Worm (Caenorhabditis elegans): Measurements from ENCODE around the gene Y50E8A.2.

Gene Y50E8A.2

ce11 chrV:14734187-14734765, 5.6 kb upstream of the Y50E8A.2 start, which contains the start of gene unc-61:
unc-61 (minus strand) TSS chrV:14734237.
- TF ChIP-seq ceh-16 (tag; optimal IDR thresholded peaks at IDR 0.05) (no peak), fkh-2 (tag; optimal IDR thresholded peaks at IDR 0.05) (no peak), lin-15B (tag; optimal IDR thresholded peaks at IDR 0.05) (peak; percentile 74), nfya-1 (tag; optimal IDR thresholded peaks at IDR 0.05; ENCODE audit: insufficient read depth) (no peak), skn-1 (tag; optimal IDR thresholded peaks at IDR 0.05) (no peak), mdl-1 (tag; optimal IDR thresholded peaks at IDR 0.05) (no peak), fos-1 (tag; optimal IDR thresholded peaks at IDR 0.05) (no peak), lsy-12 (tag; optimal IDR thresholded peaks at IDR 0.05) (no peak), nhr-76 (tag; optimal IDR thresholded peaks at IDR 0.05) (no peak), pha-4 (tag; optimal IDR thresholded peaks at IDR 0.05) (peak; percentile 35), ceh-9 (tag; optimal IDR thresholded peaks at IDR 0.05) (no peak), ceh-28 (tag; optimal IDR thresholded peaks at IDR 0.05) (no peak), fkh-10 (GFP tag; optimal IDR thresholded peaks at IDR 0.05) (no peak), nhr-12 (tag; optimal IDR thresholded peaks at IDR 0.05) (no peak), nhr-25 (tag; optimal IDR thresholded peaks at IDR 0.05) (no peak), ama-1 (optimal IDR thresholded peaks at IDR 0.05) (no peak), lin-39 (tag; optimal IDR thresholded peaks at IDR 0.05) (peak; percentile 1), zag-1 (tag; optimal IDR thresholded peaks at IDR 0.05) (no peak), R02D3.7 (tag; optimal IDR thresholded peaks at IDR 0.05) (peak; percentile 82)

- TF ChIP-seq nhr-43 (tag; optimal IDR thresholded peaks at IDR 0.05; ENCODE audit: poor library complexity, severe bottlenecking) = no peak
- TF ChIP-seq nhr-237 (tag; optimal IDR thresholded peaks at IDR 0.05) = no peak
- TF ChIP-seq eor-1 (tag; optimal IDR thresholded peaks at IDR 0.05) = no peak
Observed at ce11 chrV:14729343-14729742, 689 bp upstream of the Y50E8A.2 start, which contains the start of gene oig-3. oig-3 (plus strand) TSS chrV:14729643.

ce11 chrV:14726596-14726995, 2.1 kb downstream of the Y50E8A.2 start, which contains the start of gene Y50E8A.1:
Y50E8A.1 (plus strand) TSS chrV:14726896.
- no peak for TF ChIP-seq ceh-9 (tag; optimal IDR thresholded peaks at IDR 0.05)
- no peak for TF ChIP-seq daf-12 (tag; optimal IDR thresholded peaks at IDR 0.05)
- no peak for TF ChIP-seq ztf-4 (tag; optimal IDR thresholded peaks at IDR 0.05)
- no peak for TF ChIP-seq skn-1 (tag; optimal IDR thresholded peaks at IDR 0.05)
- no peak for TF ChIP-seq tbx-2 (tag; optimal IDR thresholded peaks at IDR 0.05)
- no peak for TF ChIP-seq elt-3 (tag; optimal IDR thresholded peaks at IDR 0.05)
- TF ChIP-seq ceh-82 (tag; optimal IDR thresholded peaks at IDR 0.05) = no peak
- no peak for TF ChIP-seq unc-39 (tag; optimal IDR thresholded peaks at IDR 0.05)
- TF ChIP-seq mml-1 (tag; optimal IDR thresholded peaks at IDR 0.05) = no peak

ce11 chrV:14725409-14725808, 3.2 kb downstream of the Y50E8A.2 start:
- no peak for TF ChIP-seq tbx-2 (tag; optimal IDR thresholded peaks at IDR 0.05)
- TF ChIP-seq pqm-1 (tag; optimal IDR thresholded peaks at IDR 0.05) = no peak
- no peak for TF ChIP-seq nhr-76 (tag; optimal IDR thresholded peaks at IDR 0.05)
- no peak for TF ChIP-seq ceh-9 (tag; optimal IDR thresholded peaks at IDR 0.05)
- TF ChIP-seq nhr-23 (tag; optimal IDR thresholded peaks at IDR 0.05) = no peak
- no peak for TF ChIP-seq fkh-2 (tag; optimal IDR thresholded peaks at IDR 0.05)
- no peak for TF ChIP-seq ama-1 (optimal IDR thresholded peaks at IDR 0.05)
- peak; percentile 57 for TF ChIP-seq nhr-43 (tag; optimal IDR thresholded peaks at IDR 0.05; ENCODE audit: poor library complexity, severe bottlenecking)

ce11 chrV:14723020-14723419, 5.6 kb downstream of the Y50E8A.2 start, which contains the start of gene R08A2.7:
R08A2.7 (plus strand) TSS chrV:14723320.
- no peak for TF ChIP-seq ama-1 (optimal IDR thresholded peaks at IDR 0.05)
- no peak for TF ChIP-seq nhr-28 (tag; optimal IDR thresholded peaks at IDR 0.05)
- no peak for TF ChIP-seq R02D3.7 (tag; optimal IDR thresholded peaks at IDR 0.05)
- TF ChIP-seq ceh-16 (tag; optimal IDR thresholded peaks at IDR 0.05) = no peak
- TF ChIP-seq egl-5 (tag; optimal IDR thresholded peaks at IDR 0.05) = no peak
- no peak for TF ChIP-seq ceh-9 (tag; optimal IDR thresholded peaks at IDR 0.05)
- no peak for TF ChIP-seq aly-2 (tag; optimal IDR thresholded peaks at IDR 0.05)
- TF ChIP-seq eor-1 (tag; optimal IDR thresholded peaks at IDR 0.05) = no peak
- no peak for TF ChIP-seq egl-27 (tag; optimal IDR thresholded peaks at IDR 0.05)
- no peak for TF ChIP-seq snpc-4 (tag; optimal IDR thresholded peaks at IDR 0.05)
- no peak for TF ChIP-seq lsy-12 (tag; optimal IDR thresholded peaks at IDR 0.05)
- no peak for TF ChIP-seq fkh-10 (GFP tag; optimal IDR thresholded peaks at IDR 0.05)
